Worm (Caenorhabditis elegans) whole organism, midembryonic: ENCODE data around the gene cyk-7.

Source experiments
- cog-1 ChIP-seq: sonication (generic microtip); optimal IDR thresholded peaks from 2 replicates; lab custom pipeline; 2016; ENCODE audit warnings: missing genetic modification characterization, missing compliant biosample characterization
- flt-1 ChIP-seq: fragments of 200-800 bp; sonication (Bioruptor generic); IDR thresholded peaks from 2 replicates; pipeline ENCODE4 v1.3.6; 2022; ENCODE audit warnings: missing genetic modification characterization, missing compliant biosample characterization
- klf-2 ChIP-seq: fragments of 200-800 bp; sonication (Bioruptor generic); conservative IDR thresholded peaks from 2 replicates; pipeline ENCODE4 v1.3.6; 2022; ENCODE audit warnings: missing genetic modification reagents, missing genetic modification characterization, missing compliant biosample characterization
- med-1 ChIP-seq: sonication (generic microtip); optimal IDR thresholded peaks from 2 replicates; lab custom pipeline; 2017; ENCODE audit warnings: missing genetic modification characterization, mild to moderate bottlenecking, missing compliant biosample characterization, antibody characterized with exemption, missing genetic modification reagents; ENCODE audit not compliant: insufficient read depth

- TF ChIP-seq klf-2 (no peak), flt-1 (GFP tag; lab: Robert Waterston, UW) (no peak), cog-1 (tag; lab: Kevin White, UChicago) (no peak), med-1 (GFP tag; lab: Kevin White, UChicago) (no peak)
These were observed 16.7 kb downstream of the cyk-7 start for ce11 chrIII:7778530-7778929.
